Worm (Caenorhabditis elegans) whole organism, young adult: ENCODE results near the gene mtre-1.

ENCODE experiments used
- B0336.3 ChIP-seq: fragments of 200-800 bp; sonication (Bioruptor generic); IDR thresholded peaks from 2 replicates; pipeline ENCODE4 v1.3.6; 2022; ENCODE audit warnings: missing genetic modification characterization, missing compliant biosample characterization
- C06A6.2 ChIP-seq: fragments of 200-800 bp; sonication (Bioruptor generic); conservative IDR thresholded peaks from 2 replicates; pipeline ENCODE4 v1.3.6; 2022; ENCODE audit warnings: missing genetic modification characterization, missing compliant biosample characterization
- F10E7.11 ChIP-seq: sonication (generic microtip); optimal IDR thresholded peaks from 2 replicates; lab custom pipeline; 2017; ENCODE audit warnings: mild to moderate bottlenecking, missing genetic modification characterization, moderate library complexity, missing compliant biosample characterization
- F52B5.7 ChIP-seq: sonication (generic microtip); optimal IDR thresholded peaks from 2 replicates; lab custom pipeline; 2016; ENCODE audit warnings: mild to moderate bottlenecking, missing genetic modification characterization, missing compliant biosample characterization
- T26A5.8 ChIP-seq: sonication (generic microtip); optimal IDR thresholded peaks from 2 replicates; lab custom pipeline; 2016; ENCODE audit warnings: missing genetic modification characterization, missing compliant biosample characterization
- Y67H2A.10 ChIP-seq: fragments of 200-800 bp; sonication (Bioruptor generic); conservative IDR thresholded peaks from 2 replicates; pipeline ENCODE4 v1.3.6; 2022; ENCODE audit warnings: missing genetic modification reagents, missing genetic modification characterization, missing compliant biosample characterization
- Y79H2A.3 ChIP-seq: fragments of 200-800 bp; sonication (Bioruptor generic); conservative IDR thresholded peaks from 2 replicates; pipeline ENCODE4 v1.3.6; 2022; ENCODE audit warnings: missing genetic modification reagents, missing genetic modification characterization, missing compliant biosample characterization
- ZK185.1 ChIP-seq: sonication (generic microtip); optimal IDR thresholded peaks from 2 replicates; lab custom pipeline; 2016; ENCODE audit warnings: mild to moderate bottlenecking, missing genetic modification characterization, missing compliant biosample characterization; ENCODE audit not compliant: poor library complexity, severe bottlenecking
- ama-1 ChIP-seq, 3 experiments: fragments of 150-350 bp in 1 of 3; sonication (generic microtip) in 2 of 3; optimal IDR thresholded peaks; 2 replicates each; lab custom pipeline; 2014 to 2018; ENCODE audit warnings: missing biosample characterization in 2 of 3, missing genetic modification characterization in 2 of 3, missing genetic modification reagents in 2 of 3
- athp-1 ChIP-seq: sonication (generic microtip); optimal IDR thresholded peaks from 2 replicates; lab custom pipeline; 2017; ENCODE audit warnings: mild to moderate bottlenecking, missing genetic modification characterization, missing compliant biosample characterization
- ccch-3 ChIP-seq: fragments of 200-800 bp; sonication (Bioruptor generic); optimal IDR thresholded peaks from 2 replicates; lab custom pipeline; 2018; ENCODE audit warnings: mild to moderate bottlenecking, missing genetic modification characterization, missing compliant biosample characterization
- cebp-1 ChIP-seq, 2 experiments: fragments of 200-800 bp in 1 of 2; sonication (Bioruptor generic) in 1 of 2; sonication (generic microtip) in 1 of 2; IDR thresholded peaks in 1 of 2; optimal IDR thresholded peaks in 1 of 2; 2 replicates each; pipeline versions ENCODE4 v1.3.6 to Lab custom; 2017 to 2022; ENCODE audit warnings: missing compliant biosample characterization in 2 of 2, missing genetic modification characterization in 2 of 2, mild to moderate bottlenecking in 1 of 2, missing genetic modification reagents in 1 of 2, moderate library complexity in 1 of 2
- cebp-2 ChIP-seq: fragments of 200-800 bp; sonication (Bioruptor generic); IDR thresholded peaks from 2 replicates; pipeline ENCODE4 v1.3.6; 2022; ENCODE audit warnings: missing genetic modification characterization, missing compliant biosample characterization
- ceh-40 ChIP-seq: fragments of 200-800 bp; sonication (Bioruptor generic); IDR thresholded peaks from 2 replicates; pipeline ENCODE4 v1.3.6; 2022; ENCODE audit warnings: missing genetic modification characterization, missing compliant biosample characterization
- die-1 ChIP-seq: sonication (generic microtip); optimal IDR thresholded peaks from 2 replicates; lab custom pipeline; 2016; ENCODE audit warnings: missing genotype, mild to moderate bottlenecking, missing genetic modification characterization, missing compliant biosample characterization
- dox-1 ChIP-seq: fragments of 200-800 bp; sonication (Bioruptor generic); IDR thresholded peaks from 2 replicates; pipeline ENCODE4 v1.3.6; 2022; ENCODE audit warnings: missing genetic modification reagents, missing genetic modification characterization, missing compliant biosample characterization
- dpff-1 ChIP-seq: sonication (generic microtip); optimal IDR thresholded peaks from 2 replicates; lab custom pipeline; 2017; ENCODE audit warnings: mild to moderate bottlenecking, missing genetic modification characterization, missing compliant biosample characterization
- dpl-1 ChIP-seq: fragments of 150-350 bp; optimal IDR thresholded peaks from 2 replicates; lab custom pipeline; 2014; ENCODE audit warnings: missing biosample characterization, missing genetic modification reagents, missing genetic modification characterization
- egl-18 ChIP-seq: fragments of 200-800 bp; sonication (Bioruptor generic); IDR thresholded peaks from 2 replicates; pipeline ENCODE4 v1.3.6; 2022; ENCODE audit warnings: missing genetic modification reagents, missing genetic modification characterization, missing compliant biosample characterization
- egrh-3 ChIP-seq: fragments of 200-800 bp; sonication (Bioruptor generic); IDR thresholded peaks from 2 replicates; pipeline ENCODE4 v1.3.6; 2022; ENCODE audit warnings: missing genetic modification reagents, missing genetic modification characterization, missing compliant biosample characterization
- ekl-4 ChIP-seq: fragments of 200-800 bp; sonication (Bioruptor generic); IDR thresholded peaks from 2 replicates; pipeline ENCODE4 v1.3.6; 2022; ENCODE audit warnings: missing genetic modification reagents, missing genetic modification characterization, missing compliant biosample characterization
- ets-4 ChIP-seq: fragments of 200-800 bp; sonication (Bioruptor generic); optimal IDR thresholded peaks from 2 replicates; lab custom pipeline; 2018; ENCODE audit warnings: mild to moderate bottlenecking, missing genetic modification characterization, missing compliant biosample characterization
- fkh-3 ChIP-seq: sonication (generic microtip); optimal IDR thresholded peaks from 2 replicates; lab custom pipeline; 2016; ENCODE audit warnings: mild to moderate bottlenecking, missing genetic modification characterization, missing compliant biosample characterization
- hlh-26 ChIP-seq: fragments of 200-800 bp; sonication (Bioruptor generic); conservative IDR thresholded peaks from 2 replicates; pipeline ENCODE4 v1.3.6; 2022; ENCODE audit warnings: missing genetic modification reagents, missing genetic modification characterization, missing compliant biosample characterization
- hmg-1.2 ChIP-seq: fragments of 200-800 bp; sonication (Bioruptor generic); IDR thresholded peaks from 2 replicates; pipeline ENCODE4 v1.3.6; 2022; ENCODE audit warnings: missing genetic modification reagents, missing genetic modification characterization, missing compliant biosample characterization
- hmg-20 ChIP-seq: fragments of 200-800 bp; sonication (Bioruptor generic); IDR thresholded peaks from 2 replicates; pipeline ENCODE4 v1.3.6; 2022; ENCODE audit warnings: missing genetic modification reagents, missing genetic modification characterization, missing compliant biosample characterization
- let-607 ChIP-seq, 2 experiments: fragments of 200-800 bp in 1 of 2; sonication (Bioruptor generic) in 1 of 2; sonication (generic microtip) in 1 of 2; optimal IDR thresholded peaks; 2 replicates each; lab custom pipeline; 2016 to 2018; ENCODE audit warnings: mild to moderate bottlenecking in 2 of 2, missing compliant biosample characterization in 2 of 2, missing genetic modification characterization in 2 of 2, moderate library complexity in 2 of 2, missing genotype in 1 of 2
- lin-54 ChIP-seq: fragments of 200-800 bp; sonication (Bioruptor generic); optimal IDR thresholded peaks from 2 replicates; lab custom pipeline; 2018; ENCODE audit warnings: mild to moderate bottlenecking, missing genetic modification characterization, missing compliant biosample characterization
- lsy-27 ChIP-seq: sonication (generic microtip); optimal IDR thresholded peaks from 2 replicates; lab custom pipeline; 2017; ENCODE audit warnings: missing genetic modification characterization, mild to moderate bottlenecking, missing compliant biosample characterization, antibody characterized with exemption, missing genotype, borderline replicate concordance; ENCODE audit not compliant: insufficient read depth
- madf-3 ChIP-seq: fragments of 200-800 bp; sonication (Bioruptor generic); IDR thresholded peaks from 2 replicates; pipeline ENCODE4 v1.3.6; 2022; ENCODE audit warnings: missing genetic modification reagents, missing genetic modification characterization, missing compliant biosample characterization
- madf-8 ChIP-seq: fragments of 200-800 bp; sonication (Bioruptor generic); conservative IDR thresholded peaks from 2 replicates; pipeline ENCODE4 v1.3.6; 2022; ENCODE audit warnings: missing genetic modification reagents, missing genetic modification characterization, missing compliant biosample characterization
- mel-28 ChIP-seq: sonication (generic microtip); optimal IDR thresholded peaks from 2 replicates; lab custom pipeline; 2016; ENCODE audit warnings: borderline replicate concordance, mild to moderate bottlenecking, missing genetic modification characterization, missing compliant biosample characterization
- nfyb-1 ChIP-seq: fragments of 200-800 bp; sonication (Bioruptor generic); IDR thresholded peaks from 2 replicates; pipeline ENCODE4 v1.3.6; 2022; ENCODE audit warnings: missing genetic modification reagents, missing genetic modification characterization, missing compliant biosample characterization
- nhr-27 ChIP-seq: fragments of 200-800 bp; sonication (Bioruptor generic); optimal IDR thresholded peaks from 2 replicates; lab custom pipeline; 2018; ENCODE audit warnings: mild to moderate bottlenecking, missing genetic modification characterization, moderate library complexity, missing compliant biosample characterization
- nhr-80 ChIP-seq: sonication (generic microtip); optimal IDR thresholded peaks from 2 replicates; lab custom pipeline; 2016; ENCODE audit warnings: missing genetic modification characterization, missing compliant biosample characterization
- nhr-90 ChIP-seq: sonication (generic microtip); optimal IDR thresholded peaks from 2 replicates; lab custom pipeline; 2016; ENCODE audit warnings: missing genotype, mild to moderate bottlenecking, missing genetic modification characterization, missing compliant biosample characterization
- pha-4 ChIP-seq: fragments of 150-350 bp; sonication (generic microtip); optimal IDR thresholded peaks from 2 replicates; lab custom pipeline; 2014; ENCODE audit warnings: missing biosample characterization, missing genetic modification reagents, missing genetic modification characterization
- rpc-1 ChIP-seq, 2 experiments: fragments of 150-350 bp in 1 of 2; sonication (generic microtip) in 1 of 2; optimal IDR thresholded peaks; 2 replicates each; lab custom pipeline; 2014 to 2018; ENCODE audit warnings: missing biosample characterization in 1 of 2, missing genetic modification characterization in 1 of 2, missing genetic modification reagents in 1 of 2, missing genotype in 1 of 2
- sdz-38 ChIP-seq: sonication (generic microtip); optimal IDR thresholded peaks from 2 replicates; lab custom pipeline; 2016; ENCODE audit warnings: missing genotype, missing genetic modification characterization, missing compliant biosample characterization
- sea-2 ChIP-seq: fragments of 200-800 bp; sonication (Bioruptor generic); IDR thresholded peaks from 2 replicates; pipeline ENCODE4 v1.3.6; 2022; ENCODE audit warnings: missing genetic modification characterization, missing compliant biosample characterization
- sptf-2 ChIP-seq: fragments of 200-800 bp; sonication (Bioruptor generic); optimal IDR thresholded peaks from 2 replicates; lab custom pipeline; 2018; ENCODE audit warnings: mild to moderate bottlenecking, missing genetic modification characterization, missing compliant biosample characterization
- tlf-1 ChIP-seq: fragments of 200-800 bp; sonication (Bioruptor generic); optimal IDR thresholded peaks from 2 replicates; lab custom pipeline; 2018; ENCODE audit warnings: mild to moderate bottlenecking, missing genetic modification characterization, missing compliant biosample characterization
- unc-62 ChIP-seq: fragments of 150-350 bp; optimal IDR thresholded peaks from 2 replicates; lab custom pipeline; 2014; ENCODE audit warnings: missing biosample characterization, missing genetic modification reagents, missing genetic modification characterization
- xnd-1 ChIP-seq: sonication (generic microtip); optimal IDR thresholded peaks from 2 replicates; lab custom pipeline; 2016; ENCODE audit warnings: missing genotype, missing genetic modification reagents, missing genetic modification characterization, missing compliant biosample characterization
- ztf-22 ChIP-seq: fragments of 200-800 bp; sonication (Bioruptor generic); optimal IDR thresholded peaks from 2 replicates; lab custom pipeline; 2018; ENCODE audit warnings: mild to moderate bottlenecking, missing genetic modification characterization, moderate library complexity, missing compliant biosample characterization
- ztf-6 ChIP-seq: fragments of 200-800 bp; sonication (Bioruptor generic); IDR thresholded peaks from 2 replicates; pipeline ENCODE4 v1.3.6; 2022; ENCODE audit warnings: missing genetic modification reagents, missing genetic modification characterization, missing compliant biosample characterization

Gene mtre-1

ce11 chrII:8091528-8091927 is 41.2 kb upstream of the mtre-1 start (continued):
- TF ChIP-seq lsy-27, result no peak
- TF ChIP-seq nfyb-1 (GFP tag; lab: Robert Waterston, UW), result no peak
- no peak for TF ChIP-seq egrh-3 (GFP tag; lab: Robert Waterston, UW)
- peak; percentile 8 for TF ChIP-seq xnd-1 (tag; lab: Kevin White, UChicago)
- peak; percentile 45 for TF ChIP-seq ZK185.1
- TF ChIP-seq egl-18 (GFP tag; lab: Robert Waterston, UW), result no peak
- no peak for TF ChIP-seq fkh-3 (tag; lab: Kevin White, UChicago)
- no peak for TF ChIP-seq sea-2 (GFP tag; lab: Robert Waterston, UW)
- TF ChIP-seq dox-1 (GFP tag; lab: Robert Waterston, UW), result no peak; the same call in 1 of the 2 replicates

- no peak for TF ChIP-seq ekl-4
- no peak for TF ChIP-seq ztf-22
- TF ChIP-seq tlf-1 (GFP tag; lab: Kevin White, UChicago), result no peak
- no peak for TF ChIP-seq ama-1 (optimal IDR thresholded peaks at IDR 0.05; lab: Kevin White, UChicago)
- TF ChIP-seq ama-1 (GFP tag; optimal IDR thresholded peaks at IDR 0.05; lab: Kevin White, UChicago), result no peak
- TF ChIP-seq C06A6.2, result no peak
- no peak for TF ChIP-seq dpff-1 (tag; lab: Kevin White, UChicago)
- no peak for TF ChIP-seq madf-3 (GFP tag; lab: Robert Waterston, UW)
- TF ChIP-seq sptf-2 (GFP tag; lab: Kevin White, UChicago), result no peak
- no peak for TF ChIP-seq ccch-3 (GFP tag; lab: Kevin White, UChicago)
- TF ChIP-seq rpc-1 (optimal IDR thresholded peaks at IDR 0.05; lab: Kevin White, UChicago), result no peak
- no peak for TF ChIP-seq rpc-1 (tag; optimal IDR thresholded peaks at IDR 0.05; lab: Kevin White, UChicago)
- no peak for TF ChIP-seq sdz-38 (tag; lab: Kevin White, UChicago)
- TF ChIP-seq T26A5.8, result no peak
- no peak for TF ChIP-seq hmg-20 (GFP tag; lab: Robert Waterston, UW)
- TF ChIP-seq unc-62 (GFP tag; lab: Kevin White, UChicago), result no peak
- TF ChIP-seq xnd-1 (tag; lab: Kevin White, UChicago), result no peak
- TF ChIP-seq let-607 (tag; optimal IDR thresholded peaks at IDR 0.05; lab: Kevin White, UChicago), result no peak
- TF ChIP-seq cebp-1 (GFP tag; IDR thresholded peaks at IDR 0.05; lab: Robert Waterston, UW), result no peak
- TF ChIP-seq cebp-1 (tag; optimal IDR thresholded peaks at IDR 0.05; lab: Kevin White, UChicago), result no peak
- no peak for TF ChIP-seq athp-1 (tag; lab: Kevin White, UChicago)
- no peak for TF ChIP-seq F52B5.7 (tag; lab: Kevin White, UChicago)
- TF ChIP-seq die-1 (tag; lab: Kevin White, UChicago), result no peak
- no peak for TF ChIP-seq mel-28 (tag; lab: Kevin White, UChicago)
- TF ChIP-seq nhr-90 (tag; lab: Kevin White, UChicago), result no peak
- TF ChIP-seq ets-4, result no peak
- peak; percentile 9 for TF ChIP-seq nhr-80 (tag; lab: Kevin White, UChicago)
- TF ChIP-seq Y67H2A.10 (GFP tag; lab: Robert Waterston, UW), result no peak
- TF ChIP-seq madf-8 (GFP tag; lab: Robert Waterston, UW), result peak; percentile 26; the same call in 1 of the 2 replicates
- TF ChIP-seq F10E7.11 (tag; lab: Kevin White, UChicago), result no peak
- TF ChIP-seq B0336.3, result no peak
- TF ChIP-seq dox-1 (GFP tag; lab: Robert Waterston, UW), result peak; percentile 32; the same call in 1 of the 2 replicates
- no peak for TF ChIP-seq pha-4 (tag; lab: Kevin White, UChicago)
- no peak for TF ChIP-seq nhr-27 (tag; lab: Kevin White, UChicago)
- peak; percentile 37 for TF ChIP-seq ZK185.1
- no peak for TF ChIP-seq cebp-2 (GFP tag; lab: Robert Waterston, UW)
- TF ChIP-seq hmg-1.2 (GFP tag; lab: Robert Waterston, UW), result 0 out of 2 replicates have a peak, but pooled peaks have one; percentile 13
- no peak for TF ChIP-seq Y79H2A.3
- no peak for TF ChIP-seq ceh-40 (GFP tag; lab: Robert Waterston, UW)
- peak; percentile 69 for TF ChIP-seq lin-54 (GFP tag; lab: Kevin White, UChicago)
- TF ChIP-seq hlh-26 (GFP tag; lab: Robert Waterston, UW), result no peak
- TF ChIP-seq sea-2 (GFP tag; lab: Robert Waterston, UW), result no peak
- TF ChIP-seq dpl-1 (GFP tag; lab: Kevin White, UChicago), result peak; percentile 68
- no peak for TF ChIP-seq ztf-6 (GFP tag; lab: Robert Waterston, UW)
Measured at ce11 chrII:8086803-8087202, 36.4 kb upstream of the mtre-1 start, which contains the start of gene K02C4.3. Gene K02C4.3 (minus strand): TSS chrII:8086853.
